Worm (Caenorhabditis elegans): ENCODE results near the gene K02E2.11.
A peak's percentile ranks its signal among the peaks of the same experiment; 100 is the strongest.

Gene K02E2.11

ce11 chrV:20413426-20413825, 30.3 kb downstream of the K02E2.11 start (continued):
- TF ChIP-seq unc-62 (GFP tag; optimal IDR thresholded peaks at IDR 0.05 in 1 of 2) (no peak), unc-62 (tag; optimal IDR thresholded peaks at IDR 0.05) (no peak), nhr-237 (tag; optimal IDR thresholded peaks at IDR 0.05) (no peak), lin-1 (GFP tag; IDR thresholded peaks at IDR 0.05) (peak; percentile 95), lin-13 (GFP tag; optimal IDR thresholded peaks at IDR 0.05) (peak; percentile 63), hlh-11 (tag; optimal IDR thresholded peaks at IDR 0.05) (peak; percentile 90), daf-19 (GFP tag; conservative IDR thresholded peaks at IDR 0.05) (no peak), R02D3.7 (tag; optimal IDR thresholded peaks at IDR 0.05) (no peak), hlh-30 (tag; optimal IDR thresholded peaks at IDR 0.05; ENCODE audit: insufficient read depth) (peak; percentile 85), nhr-10 (tag; optimal IDR thresholded peaks at IDR 0.05) (no peak), php-3 (GFP tag; IDR thresholded peaks at IDR 0.05) (peak; percentile 65), lin-39 (tag; optimal IDR thresholded peaks at IDR 0.05) (no peak), T26A8.4 (GFP tag; IDR thresholded peaks at IDR 0.05) (0 out of 2 replicates have a peak, but pooled peaks have one; percentile 26), dpl-1 (GFP tag; optimal IDR thresholded peaks at IDR 0.05) (no peak), jun-1 (tag; optimal IDR thresholded peaks at IDR 0.05) (no peak), lin-15B (tag; optimal IDR thresholded peaks at IDR 0.05) (no peak)

- TF ChIP-seq unc-62 (GFP tag; optimal IDR thresholded peaks at IDR 0.05 in 1 of 2) (peak in 1 of 2 experiments; percentile 64), unc-62 (tag; optimal IDR thresholded peaks at IDR 0.05) (no peak), hlh-11 (tag; optimal IDR thresholded peaks at IDR 0.05) (no peak)
Observed at ce11 chrV:20413936-20414335, 30.8 kb downstream of the K02E2.11 start.

- TF ChIP-seq dve-1 (tag; optimal IDR thresholded peaks at IDR 0.05; ENCODE audit: insufficient read depth) (peak; percentile 11), mep-1 (tag; optimal IDR thresholded peaks at IDR 0.05) (peak; percentile 35), nhr-25 (tag; optimal IDR thresholded peaks at IDR 0.05; ENCODE audit: borderline replicate concordance, insufficient read depth) (peak; percentile 56), zfp-3 (GFP tag; conservative IDR thresholded peaks at IDR 0.05) (no peak), F26F4.8 (GFP tag; conservative IDR thresholded peaks at IDR 0.05) (no peak), unc-62 (GFP tag; optimal IDR thresholded peaks at IDR 0.05 in 1 of 2) (peak in 1 of 2 experiments; percentile 73), unc-62 (tag; optimal IDR thresholded peaks at IDR 0.05) (no peak), lin-15B (tag; optimal IDR thresholded peaks at IDR 0.05) (no peak), daf-16 (GFP tag; optimal IDR thresholded peaks at IDR 0.05) (no peak), daf-16 (tag; optimal IDR thresholded peaks at IDR 0.05) (peak; percentile 26), pqm-1 (tag; optimal IDR thresholded peaks at IDR 0.05) (no peak), nhr-76 (tag; optimal IDR thresholded peaks at IDR 0.05) (no peak), fos-1 (tag; optimal IDR thresholded peaks at IDR 0.05) (no peak), mxl-3 (GFP tag; optimal IDR thresholded peaks at IDR 0.05) (peak; percentile 39), lin-29 (GFP tag; IDR thresholded peaks at IDR 0.05) (no peak), aha-1 (tag) (no peak), arid-1 (GFP tag; conservative IDR thresholded peaks at IDR 0.05) (no peak), hmg-1.1 (GFP tag; IDR thresholded peaks at IDR 0.05) (0 out of 2 replicates have a peak, but pooled peaks have one; percentile 29), vab-7 (GFP tag; IDR thresholded peaks at IDR 0.05) (no peak), hlh-30 (tag; optimal IDR thresholded peaks at IDR 0.05; ENCODE audit: insufficient read depth) (peak; percentile 41), hlh-11 (tag; optimal IDR thresholded peaks at IDR 0.05) (peak; percentile 9), spr-3 (GFP tag; optimal IDR thresholded peaks at IDR 0.05) (no peak), nhr-28 (tag; optimal IDR thresholded peaks at IDR 0.05) (peak; percentile 51)
Observed at ce11 chrV:20415415-20415814, 32.3 kb downstream of the K02E2.11 start.

ce11 chrV:20416335-20416734, 33.2 kb downstream of the K02E2.11 start:
- TF ChIP-seq aha-1 (tag), result peak; percentile 75
- TF ChIP-seq lin-1 (GFP tag; IDR thresholded peaks at IDR 0.05), result no peak

- TF ChIP-seq nhr-28 (tag; optimal IDR thresholded peaks at IDR 0.05) (peak; percentile 21), daf-16 (GFP tag; optimal IDR thresholded peaks at IDR 0.05) (no peak), daf-16 (tag; optimal IDR thresholded peaks at IDR 0.05) (peak; percentile 84), pqm-1 (tag; optimal IDR thresholded peaks at IDR 0.05) (no peak), php-3 (GFP tag; IDR thresholded peaks at IDR 0.05) (peak; percentile 78), dmd-6 (GFP tag; IDR thresholded peaks at IDR 0.05) (peak; percentile 24; the same call in 1 of the 2 replicates), hlh-11 (tag; optimal IDR thresholded peaks at IDR 0.05) (peak; percentile 63), mdl-1 (tag; optimal IDR thresholded peaks at IDR 0.05) (peak in 1 of 2 experiments; percentile 27), lin-29 (GFP tag; IDR thresholded peaks at IDR 0.05) (no peak), dve-1 (tag; optimal IDR thresholded peaks at IDR 0.05; ENCODE audit: insufficient read depth) (peak; percentile 49), F37D6.2 (tag; optimal IDR thresholded peaks at IDR 0.05) (no peak), hlh-30 (tag; optimal IDR thresholded peaks at IDR 0.05; ENCODE audit: insufficient read depth) (peak; percentile 36), unc-62 (GFP tag; optimal IDR thresholded peaks at IDR 0.05 in 1 of 2) (peak in 1 of 2 experiments; percentile 52), unc-62 (tag; optimal IDR thresholded peaks at IDR 0.05) (no peak)
Observed at ce11 chrV:20416790-20417189, 33.7 kb downstream of the K02E2.11 start.
